Worm (Caenorhabditis elegans) whole organism, mixed stage, embryonic: ENCODE results near the gene cpr-6.

Experiments
- nhr-76 ChIP-seq: sonication (generic microtip); optimal IDR thresholded peaks from 2 replicates; lab custom pipeline; 2017; ENCODE audit warnings: missing biosample characterization, missing genetic modification characterization
- snpc-4 ChIP-seq: fragments of 150-350 bp; optimal IDR thresholded peaks from 2 replicates; lab custom pipeline; 2014; ENCODE audit warnings: missing biosample characterization, missing genetic modification characterization
- tbx-8 ChIP-seq: fragments of 200-800 bp; sonication (Bioruptor generic); optimal IDR thresholded peaks from 2 replicates; lab custom pipeline; 2018; ENCODE audit warnings: mild to moderate bottlenecking, missing genetic modification characterization, moderate library complexity, missing compliant biosample characterization

ce11 chrX:6640570-6641199, 33.7 kb downstream of the cpr-6 start, which contains the start of gene nhr-120:
- TF ChIP-seq nhr-76 (tag; lab: Kevin White, UChicago) (no peak), snpc-4 (tag; lab: Kevin White, UChicago) (no peak), tbx-8 (no peak)
